Worm (Caenorhabditis elegans) whole organism, L3 larva: ENCODE results near the gene Y110A2AL.4.

Experiments
- sea-2 ChIP-seq: fragments of 150-350 bp; sonication (generic microtip); optimal IDR thresholded peaks from 4 replicates; lab custom pipeline; 2014; ENCODE audit warnings: missing biosample characterization, missing genetic modification reagents, missing genetic modification characterization
- snpc-4 ChIP-seq: fragments of 150-350 bp; optimal IDR thresholded peaks from 2 replicates; lab custom pipeline; 2014; ENCODE audit warnings: missing biosample characterization, missing genetic modification characterization

ce11 chrII:2867701-2868100 is 28.6 kb downstream of the Y110A2AL.4 start, which contains the start of gene Y110A2AL.2:
- no peak for TF ChIP-seq sea-2 (GFP tag; lab: Kevin White, UChicago)
- no peak for TF ChIP-seq snpc-4 (tag; lab: Kevin White, UChicago)
